Fruit fly (Drosophila melanogaster): Measurements from ENCODE around the gene Dip-B.

DNA sequence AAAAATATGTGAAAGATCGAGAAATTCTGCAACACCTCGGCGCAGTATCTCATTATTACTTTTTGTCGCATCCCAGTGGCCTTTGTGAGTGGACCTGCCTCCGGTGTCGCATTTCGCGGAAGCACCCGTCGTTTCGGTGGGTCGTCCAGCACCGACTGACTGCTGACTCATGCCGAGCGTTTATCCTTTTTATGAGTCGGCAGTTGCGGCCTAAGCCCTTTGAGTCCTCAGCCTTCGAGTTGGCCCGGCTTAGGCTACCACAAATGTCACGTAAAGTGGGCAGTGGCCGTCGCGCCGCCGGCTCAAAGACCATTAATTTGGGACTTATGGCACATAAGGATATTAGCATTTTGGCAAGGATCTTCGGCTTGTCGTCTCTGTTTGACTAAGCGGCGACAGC, 29.6 kb downstream of the Dip-B start:
- no peak for TF ChIP-seq psq (optimal IDR thresholded peaks at IDR 0.05)
- TF ChIP-seq Sin3A (optimal IDR thresholded peaks at IDR 0.05) = no peak
- TF ChIP-seq insv (optimal IDR thresholded peaks at IDR 0.05) = no peak
- TF ChIP-seq Myc (optimal IDR thresholded peaks at IDR 0.05) = no peak
- no peak for TF ChIP-seq ttk (optimal IDR thresholded peaks at IDR 0.05)

Data from Kc167 (cell line).